Worm (Caenorhabditis elegans) whole organism, L4 larva: ENCODE results near the gene R02D5.6.
A peak's percentile ranks its signal among the peaks of the same experiment; 100 is the strongest.

ENCODE experiments used
- D1046.2 ChIP-seq: fragments of 200-800 bp; sonication (Bioruptor generic); IDR thresholded peaks from 2 replicates; pipeline ENCODE4 v1.3.6; 2022; ENCODE audit warnings: missing genetic modification characterization, missing compliant biosample characterization
- F10B5.3 ChIP-seq: sonication (generic microtip); optimal IDR thresholded peaks from 2 replicates; lab custom pipeline; 2016; ENCODE audit warnings: mild to moderate bottlenecking, missing genetic modification characterization, missing compliant biosample characterization
- F37D6.2 ChIP-seq: sonication (generic microtip); optimal IDR thresholded peaks from 2 replicates; lab custom pipeline; 2016; ENCODE audit warnings: mild to moderate bottlenecking, missing genetic modification characterization, missing compliant biosample characterization
- F44E2.7 ChIP-seq: fragments of 200-800 bp; sonication (Bioruptor generic); IDR thresholded peaks from 2 replicates; pipeline ENCODE4 v2.1.2; 2022; ENCODE audit warnings: missing genetic modification characterization, missing compliant biosample characterization
- F49E8.2 ChIP-seq: sonication (generic microtip); optimal IDR thresholded peaks from 2 replicates; lab custom pipeline; 2016; ENCODE audit warnings: missing compliant biosample characterization, mild to moderate bottlenecking, missing genetic modification characterization, borderline replicate concordance
- ZK337.2 ChIP-seq: fragments of 200-800 bp; sonication (Bioruptor generic); IDR thresholded peaks from 2 replicates; pipeline ENCODE4 v1.3.6; 2022; ENCODE audit warnings: missing genetic modification reagents, missing genetic modification characterization, missing compliant biosample characterization
- aha-1 ChIP-seq: fragments of 150-350 bp; peaks from one replicate; lab custom pipeline; 2014; ENCODE audit warnings: missing biosample characterization, missing genetic modification characterization
- arid-1 ChIP-seq: fragments of 200-800 bp; sonication (Bioruptor generic); conservative IDR thresholded peaks from 2 replicates; pipeline ENCODE4 v1.3.6; 2022; ENCODE audit warnings: missing genetic modification reagents, missing genetic modification characterization, missing compliant biosample characterization
- ceh-20 ChIP-seq: fragments of 200-800 bp; sonication (Bioruptor generic); IDR thresholded peaks from 2 replicates; pipeline ENCODE4 v1.3.6; 2022; ENCODE audit warnings: missing genetic modification reagents, missing genetic modification characterization, missing compliant biosample characterization
- ceh-28 ChIP-seq: fragments of 150-350 bp; optimal IDR thresholded peaks from 2 replicates; lab custom pipeline; 2014; ENCODE audit warnings: missing biosample characterization, missing genetic modification reagents, missing genetic modification characterization
- ceh-62 ChIP-seq: sonication (generic microtip); optimal IDR thresholded peaks from 2 replicates; lab custom pipeline; 2017; ENCODE audit warnings: missing biosample characterization, missing genetic modification characterization
- ces-1 ChIP-seq: fragments of 150-350 bp; sonication (generic microtip); optimal IDR thresholded peaks from 4 replicates; lab custom pipeline; 2014; ENCODE audit warnings: missing biosample characterization, missing genetic modification reagents, missing genetic modification characterization
- daf-19 ChIP-seq: fragments of 200-800 bp; sonication (Bioruptor generic); conservative IDR thresholded peaks from 2 replicates; pipeline ENCODE4 v1.3.6; 2022; ENCODE audit warnings: missing genetic modification characterization, missing compliant biosample characterization
- dmd-6 ChIP-seq: fragments of 200-800 bp; sonication (Bioruptor generic); IDR thresholded peaks from 2 replicates; pipeline ENCODE4 v1.3.6; 2022; ENCODE audit warnings: missing genetic modification reagents, missing genetic modification characterization, missing compliant biosample characterization
- dmd-8 ChIP-seq: fragments of 200-800 bp; sonication (Bioruptor generic); IDR thresholded peaks from 2 replicates; pipeline ENCODE4 v1.3.6; 2022; ENCODE audit warnings: missing genetic modification characterization, missing compliant biosample characterization
- dpl-1 ChIP-seq: fragments of 150-350 bp; optimal IDR thresholded peaks from 2 replicates; lab custom pipeline; 2014; ENCODE audit warnings: missing biosample characterization, missing genetic modification reagents, missing genetic modification characterization
- dve-1 ChIP-seq: sonication (generic microtip); optimal IDR thresholded peaks from 2 replicates; lab custom pipeline; 2017; ENCODE audit warnings: antibody characterized with exemption, mild to moderate bottlenecking, missing genetic modification characterization, missing compliant biosample characterization; ENCODE audit not compliant: insufficient read depth
- fos-1 ChIP-seq: fragments of 150-350 bp; optimal IDR thresholded peaks from 2 replicates; lab custom pipeline; 2014; ENCODE audit warnings: missing biosample characterization, missing genetic modification characterization
- hlh-11 ChIP-seq: fragments of 200-800 bp; sonication (Bioruptor generic); optimal IDR thresholded peaks from 2 replicates; lab custom pipeline; 2018; ENCODE audit warnings: mild to moderate bottlenecking, missing genetic modification characterization, missing compliant biosample characterization
- hlh-30 ChIP-seq: sonication (generic microtip); optimal IDR thresholded peaks from 2 replicates; lab custom pipeline; 2017; ENCODE audit warnings: antibody characterized with exemption, mild to moderate bottlenecking, missing genetic modification characterization, missing compliant biosample characterization; ENCODE audit not compliant: insufficient read depth
- hmg-1.1 ChIP-seq: fragments of 200-800 bp; sonication (Bioruptor generic); IDR thresholded peaks from 2 replicates; pipeline ENCODE4 v1.3.6; 2022; ENCODE audit warnings: missing genetic modification reagents, missing genetic modification characterization, missing compliant biosample characterization
- lin-1 ChIP-seq: fragments of 200-800 bp; sonication (Bioruptor generic); IDR thresholded peaks from 2 replicates; pipeline ENCODE4 v1.3.6; 2022; ENCODE audit warnings: missing genetic modification reagents, missing genetic modification characterization, missing compliant biosample characterization
- lin-15B ChIP-seq: fragments of 150-350 bp; sonication (generic microtip); optimal IDR thresholded peaks from 3 replicates; lab custom pipeline; 2014; ENCODE audit warnings: missing biosample characterization, missing genetic modification characterization
- madf-5 ChIP-seq, 2 experiments: fragments of 200-800 bp; sonication (Bioruptor generic); IDR thresholded peaks; 2 replicates each; pipeline ENCODE4 v1.3.6; 2022; ENCODE audit warnings: missing compliant biosample characterization in 2 of 2, missing genetic modification characterization in 2 of 2
- madf-9 ChIP-seq: fragments of 200-800 bp; sonication (Bioruptor generic); conservative IDR thresholded peaks from 2 replicates; pipeline ENCODE4 v1.3.6; 2022; ENCODE audit warnings: missing genetic modification reagents, missing genetic modification characterization, missing compliant biosample characterization
- mes-2 ChIP-seq: sonication (generic microtip); optimal IDR thresholded peaks from 2 replicates; lab custom pipeline; 2016; ENCODE audit warnings: missing genotype, mild to moderate bottlenecking, missing genetic modification characterization, missing compliant biosample characterization; ENCODE audit not compliant: poor library complexity, severe bottlenecking
- mxl-3 ChIP-seq: fragments of 200-800 bp; sonication (Bioruptor generic); optimal IDR thresholded peaks from 2 replicates; lab custom pipeline; 2018; ENCODE audit warnings: mild to moderate bottlenecking, missing genetic modification characterization, missing compliant biosample characterization
- nhr-25 ChIP-seq: sonication (generic microtip); optimal IDR thresholded peaks from 2 replicates; lab custom pipeline; 2017; ENCODE audit warnings: missing genetic modification characterization, mild to moderate bottlenecking, missing compliant biosample characterization, antibody characterized with exemption, moderate library complexity, borderline replicate concordance; ENCODE audit not compliant: insufficient read depth
- nhr-28 ChIP-seq: fragments of 150-350 bp; optimal IDR thresholded peaks from 2 replicates; lab custom pipeline; 2014; ENCODE audit warnings: missing biosample characterization, missing genetic modification characterization
- nhr-41 ChIP-seq: fragments of 200-800 bp; sonication (Bioruptor generic); IDR thresholded peaks from 2 replicates; pipeline ENCODE4 v1.3.6; 2022; ENCODE audit warnings: missing genetic modification reagents, missing genetic modification characterization, missing compliant biosample characterization
- nhr-42 ChIP-seq: fragments of 200-800 bp; sonication (Bioruptor generic); IDR thresholded peaks from 2 replicates; pipeline ENCODE4 v1.3.6; 2022; ENCODE audit warnings: missing genetic modification characterization, missing compliant biosample characterization
- pqm-1 ChIP-seq: sonication (generic microtip); optimal IDR thresholded peaks from 2 replicates; lab custom pipeline; 2017; ENCODE audit warnings: missing biosample characterization, missing genetic modification characterization
- rbr-2 ChIP-seq: sonication (generic microtip); optimal IDR thresholded peaks from 2 replicates; lab custom pipeline; 2016; ENCODE audit warnings: missing genotype, missing genetic modification characterization, missing compliant biosample characterization
- skn-1 ChIP-seq: fragments of 150-350 bp; optimal IDR thresholded peaks from 2 replicates; lab custom pipeline; 2014; ENCODE audit warnings: missing biosample characterization, missing genetic modification characterization
- snpc-1.2 ChIP-seq: fragments of 200-800 bp; sonication (Bioruptor generic); IDR thresholded peaks from 2 replicates; pipeline ENCODE4 v1.3.6; 2022; ENCODE audit warnings: missing genetic modification reagents, missing genetic modification characterization, missing compliant biosample characterization
- snpc-4 ChIP-seq: fragments of 150-350 bp; optimal IDR thresholded peaks from 2 replicates; lab custom pipeline; 2014; ENCODE audit warnings: missing biosample characterization, missing genetic modification characterization
- spr-1 ChIP-seq: sonication (generic microtip); optimal IDR thresholded peaks from 2 replicates; lab custom pipeline; 2016; ENCODE audit warnings: mild to moderate bottlenecking, missing genetic modification characterization, missing compliant biosample characterization
- tra-1 ChIP-seq: fragments of 200-800 bp; sonication (Bioruptor generic); IDR thresholded peaks from 2 replicates; pipeline ENCODE4 v1.3.6; 2022; ENCODE audit warnings: missing genetic modification reagents, missing genetic modification characterization, missing compliant biosample characterization
- unc-130 ChIP-seq: sonication (generic microtip); optimal IDR thresholded peaks from 2 replicates; lab custom pipeline; 2016; ENCODE audit warnings: missing genetic modification reagents, missing genetic modification characterization, missing compliant biosample characterization
- unc-62 ChIP-seq, 3 experiments: fragments of 150-350 bp in 1 of 3; sonication (generic microtip); optimal IDR thresholded peaks in 2 of 3; peaks in 1 of 3; 1 replicate in 1 of 3; 2 replicates in 2 of 3; lab custom pipeline; 2014 to 2017; ENCODE audit warnings: missing biosample characterization in 3 of 3, missing genetic modification characterization in 3 of 3, missing genetic modification reagents in 3 of 3, missing genotype in 1 of 3
- zfp-3 ChIP-seq: fragments of 200-800 bp; sonication (Bioruptor generic); conservative IDR thresholded peaks from 2 replicates; pipeline ENCODE4 v1.3.6; 2022; ENCODE audit warnings: missing genetic modification reagents, missing genetic modification characterization, missing compliant biosample characterization
- zip-2 ChIP-seq: fragments of 150-350 bp; optimal IDR thresholded peaks from 2 replicates; lab custom pipeline; 2014; ENCODE audit warnings: missing biosample characterization, missing genetic modification characterization

R02D5.6 gene

ce11 chrV:14474099-14474498 lies 43.8 kb downstream of the R02D5.6 start, which contains the start of gene clec-56:
Gene clec-56 (plus strand): TSS chrV:14474399.
- peak; percentile 2 for TF ChIP-seq hlh-11 (tag; lab: Kevin White, UChicago)
- no peak for TF ChIP-seq ceh-28 (tag; lab: Kevin White, UChicago)
- 0 out of 2 replicates have a peak, but pooled peaks have one; percentile 18 for TF ChIP-seq ceh-20 (GFP tag; lab: Robert Waterston, UW)
- no peak for TF ChIP-seq F44E2.7
- TF ChIP-seq F37D6.2 (tag; lab: Kevin White, UChicago), result no peak
- TF ChIP-seq ZK337.2, result no peak
- peak; percentile 35 for TF ChIP-seq pqm-1 (tag; lab: Kevin White, UChicago)
- no peak for TF ChIP-seq nhr-41
- peak; percentile 36 for TF ChIP-seq nhr-28
- TF ChIP-seq ces-1 (GFP tag; lab: Kevin White, UChicago), result no peak
- TF ChIP-seq mes-2 (tag; lab: Kevin White, UChicago), result no peak

- TF ChIP-seq nhr-28 (peak; percentile 37), madf-9 (GFP tag; lab: Robert Waterston, UW) (no peak)
Measured at ce11 chrV:14472229-14472628, 45.7 kb downstream of the R02D5.6 start, which contains the start of gene clec-227. Gene clec-227 (plus strand): TSS chrV:14472529.

- TF ChIP-seq zip-2, result no peak
- TF ChIP-seq unc-62 (GFP tag; optimal IDR thresholded peaks at IDR 0.05 in 1 of 2; lab: Kevin White, UChicago), result peak in 1 of 2 experiments; percentile 88
- TF ChIP-seq unc-62 (tag; optimal IDR thresholded peaks at IDR 0.05; lab: Kevin White, UChicago), result no peak
- TF ChIP-seq, all 104 proteins: peak for 1
Measured at ce11 chrV:14468931-14469330, 49.0 kb downstream of the R02D5.6 start, which contains the start of gene clec-57. Gene clec-57 (plus strand): TSS chrV:14469231.

- 0 out of 2 replicates have a peak, but pooled peaks have one; percentile 64 for TF ChIP-seq dmd-8 (GFP tag; lab: Robert Waterston, UW)
- no peak for TF ChIP-seq nhr-41
- TF ChIP-seq F10B5.3 (tag; lab: Kevin White, UChicago), result peak; percentile 37
- no peak for TF ChIP-seq ceh-62 (tag; lab: Kevin White, UChicago)
- TF ChIP-seq daf-19, result 0 out of 2 replicates have a peak, but pooled peaks have one; percentile 29
- TF ChIP-seq dmd-6 (GFP tag; lab: Robert Waterston, UW), result peak; percentile 37
- TF ChIP-seq zfp-3 (GFP tag; lab: Robert Waterston, UW), result no peak
- no peak for TF ChIP-seq skn-1 (tag; lab: Kevin White, UChicago)
- peak; percentile 85 for TF ChIP-seq snpc-1.2
- TF ChIP-seq F49E8.2, result peak; percentile 65
- TF ChIP-seq hlh-11 (tag; lab: Kevin White, UChicago), result peak; percentile 77
- TF ChIP-seq arid-1 (GFP tag; lab: Robert Waterston, UW), result 0 out of 2 replicates have a peak, but pooled peaks have one; percentile 26
- no peak for TF ChIP-seq D1046.2 (GFP tag; lab: Robert Waterston, UW)
- TF ChIP-seq lin-15B (tag; lab: Kevin White, UChicago), result no peak
- peak; percentile 58 for TF ChIP-seq unc-130 (GFP tag; lab: Kevin White, UChicago)
- peak; percentile 40 for TF ChIP-seq dve-1
- TF ChIP-seq hlh-30, result peak; percentile 25
- TF ChIP-seq dpl-1 (GFP tag; lab: Kevin White, UChicago), result no peak
- peak; percentile 21 for TF ChIP-seq nhr-25 (tag; lab: Kevin White, UChicago)
- TF ChIP-seq spr-1 (tag; lab: Kevin White, UChicago), result peak; percentile 42
- TF ChIP-seq nhr-42 (GFP tag; lab: Robert Waterston, UW), result peak; percentile 63; the same call in 1 of the 2 replicates
- TF ChIP-seq hmg-1.1 (GFP tag; lab: Robert Waterston, UW), result peak; percentile 61; the same call in 1 of the 2 replicates
- peak; percentile 40 for TF ChIP-seq tra-1
- TF ChIP-seq snpc-4 (tag; lab: Kevin White, UChicago), result peak; percentile 85
- peak; percentile 7 for TF ChIP-seq mxl-3 (GFP tag; lab: Kevin White, UChicago)
- TF ChIP-seq rbr-2 (tag; lab: Kevin White, UChicago), result peak; percentile 35
- TF ChIP-seq lin-1 (GFP tag; lab: Robert Waterston, UW), result peak; percentile 68; the same call in 1 of the 2 replicates
- no peak for TF ChIP-seq ceh-28 (tag; lab: Kevin White, UChicago)
- TF ChIP-seq aha-1 (tag; lab: Kevin White, UChicago), result peak; percentile 82
- peak; percentile 75 for TF ChIP-seq mes-2 (tag; lab: Kevin White, UChicago)
- no peak for TF ChIP-seq fos-1 (tag; lab: Kevin White, UChicago)
- TF ChIP-seq madf-5 (GFP tag; IDR thresholded peaks at IDR 0.05; lab: Robert Waterston, UW), result no peak
Measured at ce11 chrV:14468196-14468874, 49.6 kb downstream of the R02D5.6 start, which contains the start of gene srz-97. Gene srz-97 (minus strand): TSS chrV:14468246.
